Fruit fly (Drosophila melanogaster) whole organism, embryonic: ENCODE measurements around the gene Ccz1.
A peak's percentile ranks its signal among the peaks of the same experiment; 100 is the strongest.

Experiments
- Bteb2 ChIP-seq: fragments of 200-800 bp; sonication (Bioruptor generic); optimal IDR thresholded peaks from 2 replicates; lab custom pipeline; 2016; ENCODE audit warnings: missing biosample characterization, missing genetic modification characterization
- CG10147 ChIP-seq: fragments of 200-800 bp; sonication (Bioruptor generic); optimal IDR thresholded peaks from 2 replicates; lab custom pipeline; 2019; ENCODE audit warnings: missing biosample characterization, mild to moderate bottlenecking, missing genetic modification characterization, moderate library complexity
- CG11504 ChIP-seq: fragments of 200-800 bp; sonication (Bioruptor generic); optimal IDR thresholded peaks from 3 replicates; lab custom pipeline; 2019; ENCODE audit warnings: missing biosample characterization, mild to moderate bottlenecking, missing genetic modification characterization, moderate library complexity
- CG12219 ChIP-seq: fragments of 200-800 bp; sonication (Bioruptor generic); optimal IDR thresholded peaks from 3 replicates; lab custom pipeline; 2018; ENCODE audit warnings: missing biosample characterization, mild to moderate bottlenecking, missing genetic modification characterization
- CG12769 ChIP-seq: fragments of 200-800 bp; sonication (Bioruptor generic); optimal IDR thresholded peaks from 2 replicates; lab custom pipeline; 2019; ENCODE audit warnings: missing biosample characterization, mild to moderate bottlenecking, missing genetic modification characterization, moderate library complexity
- CG14050 ChIP-seq: fragments of 200-800 bp; sonication (Bioruptor generic); IDR thresholded peaks from 3 replicates; pipeline ENCODE4 v1.3.6; 2022; ENCODE audit warnings: missing biosample characterization, missing genetic modification characterization
- CG14710 ChIP-seq: fragments of 200-800 bp; sonication (Bioruptor generic); optimal IDR thresholded peaks from 3 replicates; lab custom pipeline; 2019; ENCODE audit warnings: missing biosample characterization, mild to moderate bottlenecking, missing genetic modification characterization, moderate library complexity
- CG17328 ChIP-seq: fragments of 200-800 bp; sonication (Bioruptor generic); IDR thresholded peaks from 2 replicates; pipeline ENCODE4 v1.3.6; 2022; ENCODE audit warnings: missing biosample characterization, missing genetic modification characterization
- CG1792 ChIP-seq: fragments of 200-800 bp; sonication (Bioruptor generic); optimal IDR thresholded peaks from 2 replicates; lab custom pipeline; 2016; ENCODE audit warnings: missing biosample characterization, missing genetic modification characterization
- CG18619 ChIP-seq: fragments of 200-800 bp; sonication (Bioruptor generic); optimal IDR thresholded peaks from 3 replicates; lab custom pipeline; 2017; ENCODE audit warnings: missing biosample characterization, mild to moderate bottlenecking, missing genetic modification characterization
- CG18764 ChIP-seq: fragments of 200-800 bp; sonication (Bioruptor generic); optimal IDR thresholded peaks from 3 replicates; lab custom pipeline; 2016; ENCODE audit warnings: missing biosample characterization, missing genetic modification characterization
- CG30403 ChIP-seq: fragments of 200-800 bp; sonication (Bioruptor generic); optimal IDR thresholded peaks from 3 replicates; lab custom pipeline; 2016; ENCODE audit warnings: missing biosample characterization, missing genetic modification characterization
- CG33557 ChIP-seq: fragments of 200-800 bp; sonication (Bioruptor generic); optimal IDR thresholded peaks from 2 replicates; lab custom pipeline; 2019; ENCODE audit warnings: missing biosample characterization, mild to moderate bottlenecking, missing genetic modification characterization, moderate library complexity
- CG34422 ChIP-seq: fragments of 200-800 bp; sonication (Bioruptor generic); IDR thresholded peaks from 3 replicates; pipeline ENCODE4 v1.3.6; 2022; ENCODE audit warnings: missing biosample characterization, missing genetic modification characterization
- CG6765 ChIP-seq: fragments of 200-800 bp; sonication (Bioruptor generic); optimal IDR thresholded peaks from 3 replicates; lab custom pipeline; 2017; ENCODE audit warnings: missing biosample characterization, mild to moderate bottlenecking, missing genetic modification characterization
- CG7839 ChIP-seq: fragments of 200-800 bp; sonication (Bioruptor generic); optimal IDR thresholded peaks from 3 replicates; lab custom pipeline; 2018; ENCODE audit warnings: missing biosample characterization, mild to moderate bottlenecking, missing genetic modification characterization, moderate library complexity
- CG8089 ChIP-seq: fragments of 200-800 bp; sonication (Bioruptor generic); optimal IDR thresholded peaks from 3 replicates; lab custom pipeline; 2016; ENCODE audit warnings: missing biosample characterization, missing genetic modification characterization
- CG9609 ChIP-seq: fragments of 200-800 bp; sonication (Bioruptor generic); optimal IDR thresholded peaks from 3 replicates; lab custom pipeline; 2016; ENCODE audit warnings: missing biosample characterization, missing genetic modification characterization
- CG9727 ChIP-seq: fragments of 200-800 bp; sonication (Bioruptor generic); optimal IDR thresholded peaks from 3 replicates; lab custom pipeline; 2017; ENCODE audit warnings: missing biosample characterization, mild to moderate bottlenecking, missing genetic modification characterization
- CG9817 ChIP-seq: fragments of 200-800 bp; sonication (Bioruptor generic); optimal IDR thresholded peaks from 2 replicates; lab custom pipeline; 2018; ENCODE audit warnings: missing biosample characterization, mild to moderate bottlenecking, missing genetic modification characterization, moderate library complexity
- CHES-1-like ChIP-seq: fragments of 200-800 bp; sonication (Bioruptor generic); optimal IDR thresholded peaks from 2 replicates; lab custom pipeline; 2016; ENCODE audit warnings: missing biosample characterization, missing genetic modification characterization
- Dip3 ChIP-seq: fragments of 200-800 bp; sonication (Bioruptor generic); optimal IDR thresholded peaks from 3 replicates; lab custom pipeline; 2016; ENCODE audit warnings: missing biosample characterization, missing genetic modification characterization
- Elba2 ChIP-seq: fragments of 200-800 bp; sonication (Bioruptor generic); optimal IDR thresholded peaks from 3 replicates; lab custom pipeline; 2016; ENCODE audit warnings: missing biosample characterization, missing genetic modification characterization
- HHEX ChIP-seq: fragments of 200-800 bp; sonication (Bioruptor generic); optimal IDR thresholded peaks from 3 replicates; lab custom pipeline; 2017; ENCODE audit warnings: missing biosample characterization, mild to moderate bottlenecking, missing genetic modification characterization, missing genetic modification reagents
- HLH3B ChIP-seq: fragments of 200-800 bp; sonication (Bioruptor generic); IDR thresholded peaks from 2 replicates; pipeline ENCODE4 v1.3.6; 2022; ENCODE audit warnings: missing biosample characterization, missing genetic modification characterization
- Kr ChIP-seq: fragments of 200-800 bp; sonication (Bioruptor generic); optimal IDR thresholded peaks from 2 replicates; lab custom pipeline; 2017; ENCODE audit warnings: missing biosample characterization, mild to moderate bottlenecking, missing genetic modification characterization
- Lim3 ChIP-seq: fragments of 200-800 bp; sonication (Bioruptor generic); IDR thresholded peaks from 2 replicates; pipeline ENCODE4 v1.3.6; 2022; ENCODE audit warnings: missing biosample characterization, missing genetic modification characterization
- MESR4 ChIP-seq: fragments of 200-800 bp; sonication (Bioruptor generic); optimal IDR thresholded peaks from 2 replicates; lab custom pipeline; 2018; ENCODE audit warnings: missing biosample characterization, mild to moderate bottlenecking, missing genetic modification characterization, moderate library complexity
- Opbp ChIP-seq: fragments of 200-800 bp; sonication (Bioruptor generic); IDR thresholded peaks from 3 replicates; pipeline ENCODE4 v1.3.6; 2022; ENCODE audit warnings: missing biosample characterization, missing genetic modification characterization; ENCODE audit not compliant: partially characterized antibody
- Pdp1 ChIP-seq, 2 experiments: fragments of 200-800 bp; sonication (Bioruptor generic); optimal IDR thresholded peaks; 3 replicates each; lab custom pipeline; 2016; ENCODE audit warnings: missing biosample characterization in 2 of 2, missing genetic modification characterization in 2 of 2, mild to moderate bottlenecking in 1 of 2, moderate library complexity in 1 of 2
- abd-A ChIP-seq: fragments of 200-800 bp; sonication (Bioruptor generic); optimal IDR thresholded peaks from 3 replicates; lab custom pipeline; 2019; ENCODE audit warnings: missing biosample characterization, mild to moderate bottlenecking, missing genetic modification characterization, moderate library complexity
- bab2 ChIP-seq: fragments of 200-800 bp; sonication (Bioruptor generic); optimal IDR thresholded peaks from 2 replicates; lab custom pipeline; 2016; ENCODE audit warnings: missing biosample characterization, missing genetic modification characterization
- bsh ChIP-seq, 2 experiments: fragments of 200-800 bp; sonication (Bioruptor generic); optimal IDR thresholded peaks; 2 replicates each; lab custom pipeline; 2017 to 2018; ENCODE audit warnings: mild to moderate bottlenecking in 2 of 2, missing biosample characterization in 2 of 2, missing genetic modification characterization in 2 of 2, moderate library complexity in 1 of 2
- croc ChIP-seq: fragments of 200-800 bp; sonication (Bioruptor generic); conservative IDR thresholded peaks from 3 replicates; pipeline ENCODE4 v1.3.6; 2022; ENCODE audit warnings: missing biosample characterization, missing genetic modification characterization
- dati ChIP-seq: fragments of 200-800 bp; sonication (Bioruptor generic); IDR thresholded peaks from 2 replicates; pipeline ENCODE4 v1.3.6; 2022; ENCODE audit warnings: missing biosample characterization, missing genetic modification characterization
- ewg ChIP-seq: fragments of 200-800 bp; sonication (Bioruptor generic); optimal IDR thresholded peaks from 3 replicates; lab custom pipeline; 2017; ENCODE audit warnings: mild to moderate bottlenecking, missing biosample characterization, missing genetic modification reagents, missing genetic modification characterization
- fu2 ChIP-seq: fragments of 200-800 bp; sonication (Bioruptor generic); optimal IDR thresholded peaks from 2 replicates; lab custom pipeline; 2016; ENCODE audit warnings: missing biosample characterization, missing genetic modification characterization
- gcm2 ChIP-seq: fragments of 200-800 bp; sonication (Bioruptor generic); optimal IDR thresholded peaks from 2 replicates; lab custom pipeline; 2016; ENCODE audit warnings: missing biosample characterization, missing genetic modification characterization
- insv ChIP-seq, 2 experiments: fragments of 200-800 bp; sonication (Bioruptor generic); optimal IDR thresholded peaks; 3 replicates each; lab custom pipeline; 2016 to 2018; ENCODE audit warnings: missing biosample characterization in 2 of 2, missing genetic modification characterization in 2 of 2
- inv ChIP-seq: fragments of 200-800 bp; sonication (Bioruptor generic); IDR thresholded peaks from 2 replicates; pipeline ENCODE4 v1.3.6; 2022; ENCODE audit warnings: missing biosample characterization, missing genetic modification characterization; ENCODE audit not compliant: partially characterized antibody
- odd ChIP-seq: fragments of 200-800 bp; sonication (Bioruptor generic); optimal IDR thresholded peaks from 2 replicates; lab custom pipeline; 2017; ENCODE audit warnings: missing biosample characterization, mild to moderate bottlenecking, missing genetic modification characterization
- onecut ChIP-seq: fragments of 200-800 bp; sonication (Bioruptor generic); IDR thresholded peaks from 2 replicates; pipeline ENCODE4 v1.3.6; 2022; ENCODE audit warnings: missing biosample characterization, missing genetic modification characterization
- org-1 ChIP-seq: fragments of 200-800 bp; sonication (Bioruptor generic); optimal IDR thresholded peaks from 2 replicates; lab custom pipeline; 2017; ENCODE audit warnings: missing biosample characterization, missing genetic modification characterization
- peb ChIP-seq: fragments of 200-800 bp; sonication (Bioruptor generic); IDR thresholded peaks from 2 replicates; pipeline ENCODE4 v1.3.6; 2022; ENCODE audit warnings: missing biosample characterization, missing genetic modification characterization
- row ChIP-seq: fragments of 200-800 bp; sonication (Bioruptor generic); IDR thresholded peaks from 3 replicates; pipeline ENCODE4 v1.3.6; 2022; ENCODE audit warnings: missing biosample characterization, missing genetic modification characterization
- ssp ChIP-seq: fragments of 200-800 bp; sonication (Bioruptor generic); IDR thresholded peaks from 2 replicates; pipeline ENCODE4 v1.3.6; 2022; ENCODE audit warnings: missing biosample characterization, missing genetic modification characterization
- tll ChIP-seq, 2 experiments: fragments of 200-800 bp in 1 of 2; fragments of >200 bp in 1 of 2; sonication (Bioruptor generic) in 1 of 2; optimal IDR thresholded peaks; 2 replicates each; lab custom pipeline; 2017 to 2019; ENCODE audit warnings: missing biosample characterization in 2 of 2, missing genetic modification characterization in 2 of 2, mild to moderate bottlenecking in 1 of 2, moderate library complexity in 1 of 2
- toy ChIP-seq: fragments of 200-800 bp; sonication (Bioruptor generic); IDR thresholded peaks from 2 replicates; pipeline ENCODE4 v1.3.6; 2022; ENCODE audit warnings: missing biosample characterization, missing genetic modification characterization

The Ccz1 gene

dm6 chr3L:3862504-3863380 lies 36.2 kb downstream of the Ccz1 start (continued):
- TF ChIP-seq gcm2 (GFP tag; lab: Kevin White, UChicago) (peak; percentile 22), HHEX (peak; percentile 38), Opbp (no peak), odd (peak; percentile 33), CG9817 (tag; lab: Kevin White, UChicago) (no peak), Bteb2 (GFP tag; lab: Kevin White, UChicago) (peak; percentile 4), HLH3B (GFP tag; lab: Robert Waterston, UW) (peak; percentile 58; the same call in 1 of the 2 replicates), CG8089 (GFP tag; lab: Kevin White, UChicago) (peak; percentile 79), abd-A (tag; lab: Kevin White, UChicago) (no peak), Elba2 (no peak), MESR4 (GFP tag; lab: Kevin White, UChicago) (peak; percentile 3), CG12219 (peak; percentile 60), inv (GFP tag; lab: Robert Waterston, UW) (no peak), CG18619 (peak; percentile 43), CG11504 (peak; percentile 82), CG34422 (GFP tag; lab: Robert Waterston, UW) (no peak), CG30403 (GFP tag; lab: Kevin White, UChicago) (peak; percentile 35), bab2 (GFP tag; lab: Kevin White, UChicago) (peak; percentile 74), CG10147 (GFP tag; lab: Kevin White, UChicago) (no peak), bsh (GFP tag; optimal IDR thresholded peaks at IDR 0.05; lab: Kevin White, UChicago) (peak in 1 of 2 experiments; percentile 88), CG1792 (GFP tag; lab: Kevin White, UChicago) (peak; percentile 34), CG6765 (GFP tag; lab: Kevin White, UChicago) (no peak), CG9609 (GFP tag; lab: Kevin White, UChicago) (peak; percentile 68), ewg (GFP tag; lab: Kevin White, UChicago) (peak; percentile 55), CG18764 (GFP tag; lab: Kevin White, UChicago) (peak; percentile 51), tll (GFP tag; optimal IDR thresholded peaks at IDR 0.05; lab: Kevin White, UChicago) (no peak), onecut (peak; percentile 59), peb (peak; percentile 54; the same call in 1 of the 2 replicates), CG9727 (GFP tag; lab: Kevin White, UChicago) (peak; percentile 85), fu2 (GFP tag; lab: Kevin White, UChicago) (peak; percentile 7), toy (GFP tag; lab: Robert Waterston, UW) (no peak), CG14710 (peak; percentile 82), Kr (no peak), CG33557 (GFP tag; lab: Kevin White, UChicago) (peak; percentile 79), org-1 (GFP tag; lab: Kevin White, UChicago) (peak; percentile 1), CG14050 (GFP tag; lab: Robert Waterston, UW) (no peak; the same call in 2 of the 3 replicates), CG7839 (peak; percentile 73), CHES-1-like (GFP tag; lab: Kevin White, UChicago) (peak; percentile 48), dati (GFP tag; lab: Robert Waterston, UW) (no peak), Dip3 (GFP tag; lab: Kevin White, UChicago) (no peak), CG17328 (GFP tag; lab: Robert Waterston, UW) (peak; percentile 83; the same call in 1 of the 2 replicates), Pdp1 (GFP tag; optimal IDR thresholded peaks at IDR 0.05; lab: Kevin White, UChicago) (peak in 1 of 2 experiments; percentile 75), row (GFP tag; lab: Robert Waterston, UW) (peak; percentile 74), insv (GFP tag; optimal IDR thresholded peaks at IDR 0.05; lab: Kevin White, UChicago) (no peak), croc (GFP tag; lab: Robert Waterston, UW) (peak; percentile 69), Lim3 (no peak), CG12769 (peak; percentile 40), ssp (peak; percentile 38)
